Worm (Caenorhabditis elegans): ENCODE measurements around the gene C55A6.4.

Gene C55A6.4

ce11 chrV:11541284-11541683 is 23.6 kb upstream of the C55A6.4 start:
- no peak for TF ChIP-seq akir-1 (GFP tag; optimal IDR thresholded peaks at IDR 0.05)
- peak; percentile 37; the same call in 1 of the 2 replicates for TF ChIP-seq cebp-1 (GFP tag; IDR thresholded peaks at IDR 0.05)
- TF ChIP-seq cebp-1 (tag; optimal IDR thresholded peaks at IDR 0.05) = peak; percentile 68
- no peak for TF ChIP-seq B0019.2 (GFP tag; conservative IDR thresholded peaks at IDR 0.05)
- TF ChIP-seq fkh-3 (tag; optimal IDR thresholded peaks at IDR 0.05) = no peak
- TF ChIP-seq bed-1 (GFP tag; IDR thresholded peaks at IDR 0.05) = 0 out of 2 replicates have a peak, but pooled peaks have one; percentile 46
- TF ChIP-seq aptf-2 (GFP tag; conservative IDR thresholded peaks at IDR 0.05) = 0 out of 2 replicates have a peak, but pooled peaks have one; percentile 7
- 0 out of 2 replicates have a peak, but pooled peaks have one; percentile 21 for TF ChIP-seq Y53G8AR.9 (GFP tag; conservative IDR thresholded peaks at IDR 0.05)
- TF ChIP-seq K11D2.4 (GFP tag; IDR thresholded peaks at IDR 0.05) = peak; percentile 43; the same call in 1 of the 2 replicates
- peak; percentile 76 for TF ChIP-seq F52B5.7 (tag; optimal IDR thresholded peaks at IDR 0.05)
- peak; percentile 19; the same call in 1 of the 2 replicates for TF ChIP-seq ceh-100 (GFP tag; IDR thresholded peaks at IDR 0.05)
- TF ChIP-seq ceh-79 (tag; optimal IDR thresholded peaks at IDR 0.05) = peak; percentile 6
- 0 out of 2 replicates have a peak, but pooled peaks have one; percentile 34 for TF ChIP-seq Y53F4B.3 (GFP tag; IDR thresholded peaks at IDR 0.05)
- no peak for TF ChIP-seq nhr-179 (tag; optimal IDR thresholded peaks at IDR 0.05)
- TF ChIP-seq mes-4 (tag; optimal IDR thresholded peaks at IDR 0.05) = no peak
- TF ChIP-seq madf-3 (GFP tag; IDR thresholded peaks at IDR 0.05) = 0 out of 2 replicates have a peak, but pooled peaks have one; percentile 38
- TF ChIP-seq ztf-25 (GFP tag; IDR thresholded peaks at IDR 0.05) = peak; percentile 67; the same call in 1 of the 2 replicates
- TF ChIP-seq gei-17 (GFP tag; optimal IDR thresholded peaks at IDR 0.05) = peak; percentile 3
- 0 out of 2 replicates have a peak, but pooled peaks have one; percentile 32 for TF ChIP-seq attf-3 (GFP tag; conservative IDR thresholded peaks at IDR 0.05)
- peak; percentile 44 for TF ChIP-seq chd-7 (tag; optimal IDR thresholded peaks at IDR 0.05)
- no peak for TF ChIP-seq madf-8 (GFP tag; conservative IDR thresholded peaks at IDR 0.05)
- TF ChIP-seq hmg-20 (GFP tag; IDR thresholded peaks at IDR 0.05) = no peak
- peak in 1 of 2 experiments; percentile 20 for TF ChIP-seq let-607 (tag; optimal IDR thresholded peaks at IDR 0.05)
- TF ChIP-seq pha-4 (tag; optimal IDR thresholded peaks at IDR 0.05) = no peak
- TF ChIP-seq ztf-28 (GFP tag; IDR thresholded peaks at IDR 0.05) = 0 out of 2 replicates have a peak, but pooled peaks have one; percentile 54
- no peak for TF ChIP-seq T07F8.4 (tag; optimal IDR thresholded peaks at IDR 0.05)
- TF ChIP-seq somi-1 (GFP tag; optimal IDR thresholded peaks at IDR 0.05) = peak; percentile 30
- no peak for TF ChIP-seq F33H1.4 (GFP tag; IDR thresholded peaks at IDR 0.05)

DNA sequence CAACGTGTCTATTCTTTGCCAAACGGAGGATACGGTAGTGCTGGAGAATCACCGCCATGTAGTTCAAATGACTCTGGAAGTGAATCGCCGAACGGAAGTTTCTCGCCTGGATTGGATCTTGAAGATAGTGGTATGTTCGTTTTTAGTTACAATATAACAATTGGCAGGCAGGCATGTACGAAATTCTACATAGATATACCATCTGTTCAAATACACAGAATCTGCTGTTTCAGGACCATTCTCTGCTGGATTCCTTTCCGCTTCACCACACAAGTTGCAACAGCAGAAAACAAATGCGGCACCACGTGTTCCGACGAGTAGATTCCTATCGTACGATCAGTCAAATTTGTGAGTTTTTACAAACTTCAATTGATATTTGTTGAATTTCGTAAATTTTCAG is 21.8 kb upstream of the C55A6.4 start:
- no peak for TF ChIP-seq madf-3 (GFP tag; IDR thresholded peaks at IDR 0.05)
- no peak for TF ChIP-seq nfya-2 (GFP tag; IDR thresholded peaks at IDR 0.05)
- no peak for TF ChIP-seq ets-4 (GFP tag; optimal IDR thresholded peaks at IDR 0.05)
- no peak for TF ChIP-seq hmg-1.2 (GFP tag; IDR thresholded peaks at IDR 0.05)
- TF ChIP-seq attf-3 (GFP tag; conservative IDR thresholded peaks at IDR 0.05) = no peak
- no peak for TF ChIP-seq sdz-38 (tag; optimal IDR thresholded peaks at IDR 0.05)
- no peak for TF ChIP-seq lin-54 (GFP tag; optimal IDR thresholded peaks at IDR 0.05)
- no peak for TF ChIP-seq Y53F4B.3 (GFP tag; IDR thresholded peaks at IDR 0.05)
- TF ChIP-seq fkh-3 (tag; optimal IDR thresholded peaks at IDR 0.05) = no peak
- no peak for TF ChIP-seq C17E4.6 (GFP tag; IDR thresholded peaks at IDR 0.05)
- no peak for TF ChIP-seq ekl-4 (GFP tag; IDR thresholded peaks at IDR 0.05)
- TF ChIP-seq pha-4 (tag; optimal IDR thresholded peaks at IDR 0.05) = no peak
- TF ChIP-seq F33H1.4 (GFP tag; IDR thresholded peaks at IDR 0.05) = no peak
- no peak for TF ChIP-seq tbx-9 (tag; optimal IDR thresholded peaks at IDR 0.05; ENCODE audit: borderline replicate concordance)
- no peak for TF ChIP-seq tlf-1 (GFP tag; optimal IDR thresholded peaks at IDR 0.05)
- TF ChIP-seq somi-1 (GFP tag; optimal IDR thresholded peaks at IDR 0.05) = no peak
- TF ChIP-seq K12H6.12 (tag; optimal IDR thresholded peaks at IDR 0.05) = no peak

All from whole organism, young adult.